Fruit fly (Drosophila melanogaster) whole organism, embryonic: ENCODE measurements around the gene CG10470.

Experiments used
- Awh ChIP-seq: fragments of 200-800 bp; sonication (Bioruptor generic); IDR thresholded peaks from 2 replicates; pipeline ENCODE4, ENCODE4 v1.3.6; 2022; ENCODE audit warnings: missing biosample characterization, missing genetic modification characterization
- B-H2 ChIP-seq: fragments of 200-800 bp; sonication (Bioruptor generic); optimal IDR thresholded peaks from 2 replicates; lab custom pipeline; 2018; ENCODE audit warnings: missing biosample characterization, mild to moderate bottlenecking, missing genetic modification characterization
- C15 ChIP-seq: fragments of 200-800 bp; sonication (Bioruptor generic); IDR thresholded peaks from 3 replicates; pipeline ENCODE4 v1.3.6; 2022; ENCODE audit warnings: missing biosample characterization, missing genetic modification characterization
- CG1024 ChIP-seq: fragments of 200-800 bp; sonication (Bioruptor generic); IDR thresholded peaks from 2 replicates; pipeline ENCODE4 v1.3.6; 2022; ENCODE audit warnings: missing biosample characterization, missing genetic modification characterization
- CG10267 ChIP-seq: fragments of 200-800 bp; sonication (Bioruptor generic); optimal IDR thresholded peaks from 2 replicates; lab custom pipeline; 2018; ENCODE audit warnings: missing biosample characterization, mild to moderate bottlenecking, missing genetic modification characterization, moderate library complexity
- CG11093 ChIP-seq: fragments of 200-800 bp; sonication (Bioruptor generic); IDR thresholded peaks from 3 replicates; pipeline ENCODE4 v1.3.6; 2022; ENCODE audit warnings: missing biosample characterization, missing genetic modification characterization
- CG13894 ChIP-seq: fragments of 200-800 bp; sonication (Bioruptor generic); optimal IDR thresholded peaks from 3 replicates; lab custom pipeline; 2018; ENCODE audit warnings: missing biosample characterization, mild to moderate bottlenecking, missing genetic modification characterization, moderate library complexity
- CG15479 ChIP-seq: fragments of 200-800 bp; sonication (Bioruptor generic); optimal IDR thresholded peaks from 3 replicates; lab custom pipeline; 2019; ENCODE audit warnings: missing biosample characterization, mild to moderate bottlenecking, missing genetic modification characterization, moderate library complexity
- CG31365 ChIP-seq: fragments of 200-800 bp; sonication (Bioruptor generic); optimal IDR thresholded peaks from 2 replicates; lab custom pipeline; 2018; ENCODE audit warnings: missing biosample characterization, mild to moderate bottlenecking, missing genetic modification characterization
- CG4424 ChIP-seq: fragments of 200-800 bp; sonication (Bioruptor generic); optimal IDR thresholded peaks from 3 replicates; lab custom pipeline; 2016; ENCODE audit warnings: missing biosample characterization, missing genetic modification characterization
- CG5953 ChIP-seq: fragments of 200-800 bp; sonication (Bioruptor generic); IDR thresholded peaks from 2 replicates; pipeline ENCODE4 v1.3.6; 2022; ENCODE audit warnings: missing biosample characterization, missing genetic modification characterization
- CG6854 ChIP-seq: fragments of 200-800 bp; sonication (Bioruptor generic); optimal IDR thresholded peaks from 3 replicates; lab custom pipeline; 2017; ENCODE audit warnings: missing biosample characterization, mild to moderate bottlenecking, missing genetic modification characterization
- CG7987 ChIP-seq: fragments of 200-800 bp; sonication (Bioruptor generic); optimal IDR thresholded peaks from 2 replicates; lab custom pipeline; 2018; ENCODE audit warnings: missing biosample characterization, mild to moderate bottlenecking, missing genetic modification characterization, moderate library complexity
- CG8290 ChIP-seq, 3 experiments: fragments of 200-800 bp; sonication (Bioruptor generic); optimal IDR thresholded peaks; 2 replicates each; lab custom pipeline; 2016 to 2019; ENCODE audit warnings: missing biosample characterization in 3 of 3, missing genetic modification characterization in 3 of 3, mild to moderate bottlenecking in 2 of 3, moderate library complexity in 1 of 3
- CG8765 ChIP-seq: fragments of 200-800 bp; sonication (Bioruptor generic); IDR thresholded peaks from 2 replicates; pipeline ENCODE4 v1.3.6; 2022; ENCODE audit warnings: missing biosample characterization, missing genetic modification characterization
- CG8924 ChIP-seq: fragments of 200-800 bp; optimal IDR thresholded peaks from 3 replicates; lab custom pipeline; 2019; ENCODE audit warnings: missing biosample characterization, mild to moderate bottlenecking, missing genetic modification characterization, moderate library complexity
- CG8944 ChIP-seq: fragments of 200-800 bp; sonication (Bioruptor generic); optimal IDR thresholded peaks from 3 replicates; lab custom pipeline; 2016; ENCODE audit warnings: missing biosample characterization, missing genetic modification characterization
- CG9876 ChIP-seq: fragments of 200-800 bp; sonication (Bioruptor generic); optimal IDR thresholded peaks from 2 replicates; lab custom pipeline; 2016; ENCODE audit warnings: missing biosample characterization, missing genetic modification characterization
- Doc3 ChIP-seq: fragments of 200-800 bp; sonication (Bioruptor generic); IDR thresholded peaks from 3 replicates; pipeline ENCODE4 v1.3.6; 2022; ENCODE audit warnings: missing biosample characterization, missing genetic modification characterization; ENCODE audit not compliant: partially characterized antibody
- Dref ChIP-seq: fragments of 200-800 bp; sonication (Bioruptor generic); IDR thresholded peaks from 2 replicates; pipeline ENCODE4 v1.3.6; 2022; ENCODE audit warnings: missing biosample characterization, missing genetic modification characterization
- Ets97D ChIP-seq: fragments of 200-800 bp; sonication (Bioruptor generic); optimal IDR thresholded peaks from 3 replicates; lab custom pipeline; 2016; ENCODE audit warnings: missing biosample characterization, missing genetic modification characterization
- Fer1 ChIP-seq: fragments of 200-800 bp; sonication (Bioruptor generic); optimal IDR thresholded peaks from 2 replicates; lab custom pipeline; 2017; ENCODE audit warnings: missing biosample characterization, mild to moderate bottlenecking, missing genetic modification characterization
- Hey ChIP-seq: fragments of 200-800 bp; sonication (Bioruptor generic); optimal IDR thresholded peaks from 3 replicates; lab custom pipeline; 2018; ENCODE audit warnings: missing biosample characterization, mild to moderate bottlenecking, missing genetic modification characterization
- Med ChIP-seq: fragments of 200-800 bp; sonication (Bioruptor generic); peaks from one replicate; lab custom pipeline; 2016; ENCODE audit warnings: missing biosample characterization, missing genetic modification characterization, mild to moderate bottlenecking, inconsistent platforms, moderate library complexity
- Pdp1 ChIP-seq, 2 experiments: fragments of 200-800 bp; sonication (Bioruptor generic); optimal IDR thresholded peaks; 3 replicates each; lab custom pipeline; 2016; ENCODE audit warnings: missing biosample characterization in 2 of 2, missing genetic modification characterization in 2 of 2, mild to moderate bottlenecking in 1 of 2, moderate library complexity in 1 of 2
- Sry-δ ChIP-seq: fragments of 200-800 bp; sonication (Bioruptor generic); optimal IDR thresholded peaks from 2 replicates; lab custom pipeline; 2016; ENCODE audit warnings: missing biosample characterization, missing genetic modification characterization
- Stat92E ChIP-seq, 3 experiments: fragments of >200 bp in 2 of 3; fragments of 200-800 bp in 1 of 3; sonication (Bioruptor generic) in 1 of 3; optimal IDR thresholded peaks; 2 replicates each; lab custom pipeline; 2017 to 2019; ENCODE audit warnings: missing biosample characterization in 3 of 3, missing genetic modification characterization in 3 of 3, mild to moderate bottlenecking in 1 of 3, moderate library complexity in 1 of 3
- caup ChIP-seq: fragments of 200-800 bp; sonication (Bioruptor generic); optimal IDR thresholded peaks from 3 replicates; lab custom pipeline; 2017; ENCODE audit warnings: missing biosample characterization, mild to moderate bottlenecking, missing genetic modification characterization, moderate library complexity; ENCODE audit not compliant: severe bottlenecking
- chinmo ChIP-seq: fragments of 200-800 bp; sonication (Bioruptor generic); IDR thresholded peaks from 4 replicates; pipeline ENCODE4 v1.3.6; 2022; ENCODE audit warnings: missing biosample characterization, missing genetic modification characterization; ENCODE audit not compliant: partially characterized antibody
- crc ChIP-seq: fragments of 200-800 bp; sonication (Bioruptor generic); optimal IDR thresholded peaks from 2 replicates; lab custom pipeline; 2016; ENCODE audit warnings: missing biosample characterization, missing genetic modification characterization
- dpn ChIP-seq, 2 experiments: fragments of 200-800 bp; sonication (Bioruptor generic); optimal IDR thresholded peaks; 3 replicates each; lab custom pipeline; 2016; ENCODE audit warnings: missing biosample characterization in 2 of 2, missing genetic modification characterization in 2 of 2
- fd3F ChIP-seq: fragments of 200-800 bp; sonication (Bioruptor generic); optimal IDR thresholded peaks from 2 replicates; lab custom pipeline; 2018; ENCODE audit warnings: missing biosample characterization, mild to moderate bottlenecking, missing genetic modification characterization, moderate library complexity
- jumu ChIP-seq: fragments of 200-800 bp; sonication (Bioruptor generic); optimal IDR thresholded peaks from 3 replicates; lab custom pipeline; 2016; ENCODE audit warnings: missing biosample characterization, missing genetic modification characterization
- knrl ChIP-seq: fragments of 200-800 bp; sonication (Bioruptor generic); IDR thresholded peaks from 3 replicates; pipeline ENCODE4 v1.3.6; 2022; ENCODE audit warnings: missing biosample characterization, missing genetic modification characterization; ENCODE audit not compliant: partially characterized antibody
- lab ChIP-seq: fragments of 200-800 bp; sonication (Bioruptor generic); optimal IDR thresholded peaks from 3 replicates; lab custom pipeline; 2017; ENCODE audit warnings: missing biosample characterization, missing genetic modification characterization, mild to moderate bottlenecking, moderate library complexity, missing genetic modification reagents
- nom ChIP-seq: fragments of 200-800 bp; sonication (Bioruptor generic); optimal IDR thresholded peaks from 2 replicates; lab custom pipeline; 2017; ENCODE audit warnings: missing biosample characterization, missing genetic modification characterization, mild to moderate bottlenecking, moderate library complexity, missing genetic modification reagents
- pb ChIP-seq: fragments of 200-800 bp; sonication (Bioruptor generic); optimal IDR thresholded peaks from 3 replicates; lab custom pipeline; 2016; ENCODE audit warnings: missing biosample characterization, missing genetic modification characterization
- pita ChIP-seq: fragments of 200-800 bp; sonication (Bioruptor generic); optimal IDR thresholded peaks from 2 replicates; lab custom pipeline; 2017; ENCODE audit warnings: missing biosample characterization, mild to moderate bottlenecking, missing genetic modification characterization
- pnt ChIP-seq: fragments of 200-800 bp; sonication (Bioruptor generic); optimal IDR thresholded peaks from 3 replicates; lab custom pipeline; 2016; ENCODE audit warnings: missing biosample characterization, missing genetic modification characterization
- zen ChIP-seq: fragments of 200-800 bp; sonication (Bioruptor generic); optimal IDR thresholded peaks from 3 replicates; lab custom pipeline; 2018; ENCODE audit warnings: missing biosample characterization, mild to moderate bottlenecking, missing genetic modification characterization, moderate library complexity

Gene CG10470

dm6 chr2L:19010037-19010436 is 38.8 kb upstream of the CG10470 start (continued):
- no peak for TF ChIP-seq CG5953 (GFP tag; lab: Robert Waterston, UW)
- TF ChIP-seq CG6854 (GFP tag; lab: Kevin White, UChicago) = no peak
- TF ChIP-seq pita = no peak
- no peak for TF ChIP-seq jumu (GFP tag; lab: Kevin White, UChicago)
- TF ChIP-seq CG8944 (GFP tag; lab: Kevin White, UChicago) = no peak
- TF ChIP-seq Ets97D (GFP tag; lab: Kevin White, UChicago) = no peak
- TF ChIP-seq CG9876 (GFP tag; lab: Kevin White, UChicago) = no peak
- no peak for TF ChIP-seq nom (GFP tag; lab: Kevin White, UChicago)
- no peak for TF ChIP-seq CG4424 (GFP tag; lab: Kevin White, UChicago)
- no peak for TF ChIP-seq Doc3 (GFP tag; lab: Robert Waterston, UW)
- no peak for TF ChIP-seq CG8765 (GFP tag; lab: Robert Waterston, UW)
- TF ChIP-seq CG1024 (GFP tag; lab: Robert Waterston, UW) = no peak
- TF ChIP-seq CG11093 (GFP tag; lab: Robert Waterston, UW) = no peak
- no peak for TF ChIP-seq CG15479 (GFP tag; lab: Kevin White, UChicago)
- no peak for TF ChIP-seq C15 (GFP tag; lab: Robert Waterston, UW)
- no peak for TF ChIP-seq zen
- peak; percentile 29 for TF ChIP-seq Med (GFP tag; lab: Kevin White, UChicago)
- TF ChIP-seq Fer1 = no peak
- TF ChIP-seq Sry-δ (GFP tag; lab: Kevin White, UChicago) = no peak
- 0 out of 4 replicates have a peak, but pooled peaks have one; percentile 57 for TF ChIP-seq chinmo (GFP tag; lab: Robert Waterston, UW)
- TF ChIP-seq CG31365 = no peak
- peak; percentile 96 for TF ChIP-seq Hey (tag; lab: Kevin White, UChicago)
- TF ChIP-seq knrl (GFP tag; lab: Robert Waterston, UW) = no peak
- TF ChIP-seq Stat92E (GFP tag; optimal IDR thresholded peaks at IDR 0.05; lab: Kevin White, UChicago) = no peak

DNA sequence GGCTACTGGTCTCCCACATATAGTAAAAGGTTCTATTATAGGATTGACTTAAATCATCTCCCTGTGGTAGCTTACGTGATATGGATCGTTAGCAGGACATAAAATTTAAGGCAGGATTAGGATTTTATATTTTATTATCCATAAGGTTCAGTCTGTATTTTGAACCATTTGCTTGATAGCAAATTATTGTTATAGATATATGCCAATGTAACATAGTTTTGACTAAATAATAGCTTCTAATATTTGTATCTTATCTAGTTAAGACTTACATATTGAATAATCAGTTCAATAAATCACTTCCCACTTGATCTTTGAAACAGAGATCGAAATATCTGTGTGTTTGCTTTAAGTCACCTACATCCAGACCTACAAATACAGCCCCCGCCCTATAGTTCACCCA is 38.3 kb upstream of the CG10470 start, which contains the start of gene robl37BC:
TSS of gene robl37BC (plus strand) at position 301 of the 400 bp plus-strand sequence.
- TF ChIP-seq jumu (GFP tag; lab: Kevin White, UChicago) (no peak), caup (GFP tag; lab: Kevin White, UChicago) (no peak), CG8924 (no peak), CG13894 (tag; lab: Kevin White, UChicago) (no peak), crc (GFP tag; lab: Kevin White, UChicago) (no peak), fd3F (GFP tag; lab: Kevin White, UChicago) (no peak), dpn (GFP tag; optimal IDR thresholded peaks at IDR 0.05; lab: Kevin White, UChicago) (no peak), lab (no peak), CG10267 (no peak), Pdp1 (GFP tag; optimal IDR thresholded peaks at IDR 0.05; lab: Kevin White, UChicago) (no peak), CG8290 (GFP tag; optimal IDR thresholded peaks at IDR 0.05; lab: Kevin White, UChicago) (no peak), CG8290 (tag; optimal IDR thresholded peaks at IDR 0.05; lab: Kevin White, UChicago) (no peak), pnt (GFP tag; lab: Kevin White, UChicago) (no peak), Awh (GFP tag; lab: Robert Waterston, UW) (no peak), B-H2 (no peak), pb (GFP tag; lab: Kevin White, UChicago) (no peak), CG7987 (no peak), Dref (GFP tag; lab: Robert Waterston, UW) (no peak)
